Fruit fly (Drosophila melanogaster) whole organism, embryonic: ENCODE results near the gene Usp5.
A peak's percentile ranks its signal among the peaks of the same experiment; 100 is the strongest.

Experiments
- Ada2b ChIP-seq: fragments of 200-800 bp; sonication (Bioruptor generic); IDR thresholded peaks from 2 replicates; pipeline ENCODE4 v1.3.6; 2022; ENCODE audit warnings: missing biosample characterization, missing genetic modification characterization
- Awh ChIP-seq: fragments of 200-800 bp; sonication (Bioruptor generic); IDR thresholded peaks from 2 replicates; pipeline ENCODE4, ENCODE4 v1.3.6; 2022; ENCODE audit warnings: missing biosample characterization, missing genetic modification characterization
- CG10147 ChIP-seq: fragments of 200-800 bp; sonication (Bioruptor generic); optimal IDR thresholded peaks from 2 replicates; lab custom pipeline; 2019; ENCODE audit warnings: missing biosample characterization, mild to moderate bottlenecking, missing genetic modification characterization, moderate library complexity
- CG11560 ChIP-seq: fragments of 200-800 bp; sonication (Bioruptor generic); IDR thresholded peaks from 3 replicates; pipeline ENCODE4 v1.3.6; 2022; ENCODE audit warnings: missing biosample characterization, missing genetic modification characterization
- CG11723 ChIP-seq: fragments of 200-800 bp; sonication (Bioruptor generic); optimal IDR thresholded peaks from 2 replicates; lab custom pipeline; 2017; ENCODE audit warnings: missing biosample characterization, mild to moderate bottlenecking, missing genetic modification characterization
- CG12155 ChIP-seq: fragments of 200-800 bp; sonication (Bioruptor generic); optimal IDR thresholded peaks from 3 replicates; lab custom pipeline; 2016; ENCODE audit warnings: missing biosample characterization, missing genetic modification characterization
- CG14014 ChIP-seq: fragments of 200-800 bp; sonication (Bioruptor generic); IDR thresholded peaks from 2 replicates; pipeline ENCODE4 v1.3.6; 2022; ENCODE audit warnings: missing biosample characterization, missing genetic modification characterization
- CG14710 ChIP-seq: fragments of 200-800 bp; sonication (Bioruptor generic); optimal IDR thresholded peaks from 3 replicates; lab custom pipeline; 2019; ENCODE audit warnings: missing biosample characterization, mild to moderate bottlenecking, missing genetic modification characterization, moderate library complexity
- CG15269 ChIP-seq: fragments of 200-800 bp; sonication (Bioruptor generic); optimal IDR thresholded peaks from 2 replicates; lab custom pipeline; 2018; ENCODE audit warnings: missing biosample characterization, mild to moderate bottlenecking, missing genetic modification characterization, moderate library complexity
- CG15514 ChIP-seq: fragments of 200-800 bp; sonication (Bioruptor generic); optimal IDR thresholded peaks from 3 replicates; lab custom pipeline; 2017; ENCODE audit warnings: missing biosample characterization, missing genetic modification characterization, mild to moderate bottlenecking, moderate library complexity, missing genetic modification reagents
- CG15601 ChIP-seq: fragments of 200-800 bp; sonication (Bioruptor generic); optimal IDR thresholded peaks from 3 replicates; lab custom pipeline; 2019; ENCODE audit warnings: missing biosample characterization, mild to moderate bottlenecking, missing genetic modification characterization, moderate library complexity
- CG1602 ChIP-seq: fragments of 200-800 bp; sonication (Bioruptor generic); optimal IDR thresholded peaks from 3 replicates; lab custom pipeline; 2016; ENCODE audit warnings: missing biosample characterization, missing genetic modification characterization
- CG18262 ChIP-seq: fragments of 200-800 bp; optimal IDR thresholded peaks from 3 replicates; lab custom pipeline; 2019; ENCODE audit warnings: missing biosample characterization, mild to moderate bottlenecking, missing genetic modification characterization, moderate library complexity
- CG2116 ChIP-seq: fragments of 200-800 bp; sonication (Bioruptor generic); optimal IDR thresholded peaks from 3 replicates; lab custom pipeline; 2018; ENCODE audit warnings: missing biosample characterization, mild to moderate bottlenecking, missing genetic modification characterization
- CG2120 ChIP-seq: fragments of 200-800 bp; sonication (Bioruptor generic); optimal IDR thresholded peaks from 3 replicates; lab custom pipeline; 2016; ENCODE audit warnings: missing biosample characterization, missing genetic modification characterization
- CG30020 ChIP-seq: fragments of 200-800 bp; optimal IDR thresholded peaks from 2 replicates; lab custom pipeline; 2019; ENCODE audit warnings: missing biosample characterization, mild to moderate bottlenecking, missing genetic modification characterization, moderate library complexity
- CG34224 ChIP-seq: fragments of 200-800 bp; sonication (Bioruptor generic); IDR thresholded peaks from 3 replicates; pipeline ENCODE4 v1.3.6; 2022; ENCODE audit warnings: missing biosample characterization, missing genetic modification characterization; ENCODE audit not compliant: partially characterized antibody
- CG6791 ChIP-seq: fragments of 200-800 bp; sonication (Bioruptor generic); IDR thresholded peaks from 3 replicates; pipeline ENCODE4 v1.3.6; 2022; ENCODE audit warnings: missing biosample characterization, missing genetic modification characterization; ENCODE audit not compliant: partially characterized antibody
- CG9817 ChIP-seq: fragments of 200-800 bp; sonication (Bioruptor generic); optimal IDR thresholded peaks from 2 replicates; lab custom pipeline; 2018; ENCODE audit warnings: missing biosample characterization, mild to moderate bottlenecking, missing genetic modification characterization, moderate library complexity
- Dll ChIP-seq: fragments of 200-800 bp; sonication (Bioruptor generic); IDR thresholded peaks from 4 replicates; pipeline ENCODE4 v1.3.6; 2022; ENCODE audit warnings: missing biosample characterization, missing genetic modification characterization; ENCODE audit not compliant: partially characterized antibody
- Dp ChIP-seq: fragments of 200-800 bp; sonication (Bioruptor generic); optimal IDR thresholded peaks from 2 replicates; lab custom pipeline; 2018; ENCODE audit warnings: missing biosample characterization, mild to moderate bottlenecking, missing genetic modification characterization, moderate library complexity
- ERR ChIP-seq: fragments of 200-800 bp; sonication (Bioruptor generic); optimal IDR thresholded peaks from 2 replicates; lab custom pipeline; 2016; ENCODE audit warnings: missing biosample characterization, missing genetic modification characterization
- Ets97D ChIP-seq: fragments of 200-800 bp; sonication (Bioruptor generic); optimal IDR thresholded peaks from 3 replicates; lab custom pipeline; 2016; ENCODE audit warnings: missing biosample characterization, missing genetic modification characterization
- Fer1 ChIP-seq: fragments of 200-800 bp; sonication (Bioruptor generic); optimal IDR thresholded peaks from 2 replicates; lab custom pipeline; 2017; ENCODE audit warnings: missing biosample characterization, mild to moderate bottlenecking, missing genetic modification characterization
- Gug ChIP-seq: fragments of 200-800 bp; sonication (Bioruptor generic); IDR thresholded peaks from 4 replicates; pipeline ENCODE4 v1.3.6; 2022; ENCODE audit warnings: missing biosample characterization, missing genetic modification characterization
- HmgZ ChIP-seq: fragments of 200-800 bp; sonication (Bioruptor generic); optimal IDR thresholded peaks from 2 replicates; lab custom pipeline; 2018; ENCODE audit warnings: missing biosample characterization, mild to moderate bottlenecking, missing genetic modification characterization
- Max ChIP-seq: fragments of 200-800 bp; sonication (Bioruptor generic); optimal IDR thresholded peaks from 2 replicates; lab custom pipeline; 2016; ENCODE audit warnings: missing biosample characterization, mild to moderate bottlenecking, missing genetic modification characterization
- NC2α ChIP-seq: fragments of 200-800 bp; sonication (Bioruptor generic); optimal IDR thresholded peaks from 2 replicates; lab custom pipeline; 2016; ENCODE audit warnings: missing biosample characterization, missing genetic modification characterization
- Rfx ChIP-seq: fragments of 200-800 bp; sonication (Bioruptor generic); IDR thresholded peaks from 2 replicates; pipeline ENCODE4 v1.3.6; 2022; ENCODE audit warnings: missing biosample characterization, missing genetic modification characterization
- ase ChIP-seq: fragments of 200-800 bp; sonication (Bioruptor generic); IDR thresholded peaks from 3 replicates; pipeline ENCODE4 v1.3.6; 2022; ENCODE audit warnings: missing biosample characterization, missing genetic modification characterization
- az2 ChIP-seq: fragments of 200-800 bp; sonication (Bioruptor generic); optimal IDR thresholded peaks from 3 replicates; lab custom pipeline; 2016; ENCODE audit warnings: missing biosample characterization, missing genetic modification characterization
- corto ChIP-seq: fragments of 200-800 bp; sonication (Bioruptor generic); optimal IDR thresholded peaks from 2 replicates; lab custom pipeline; 2016; ENCODE audit warnings: missing biosample characterization, mild to moderate bottlenecking, missing genetic modification characterization, moderate library complexity
- disco-r ChIP-seq: fragments of 200-800 bp; sonication (Bioruptor generic); optimal IDR thresholded peaks from 2 replicates; lab custom pipeline; 2016; ENCODE audit warnings: missing biosample characterization, missing genetic modification characterization
- ems ChIP-seq: fragments of 200-800 bp; sonication (Bioruptor generic); optimal IDR thresholded peaks from 3 replicates; lab custom pipeline; 2016; ENCODE audit warnings: missing biosample characterization, missing genetic modification characterization
- exex ChIP-seq: fragments of 200-800 bp; sonication (Bioruptor generic); optimal IDR thresholded peaks from 4 replicates; lab custom pipeline; 2018; ENCODE audit warnings: missing biosample characterization, mild to moderate bottlenecking, missing genetic modification characterization, moderate library complexity
- fu2 ChIP-seq: fragments of 200-800 bp; sonication (Bioruptor generic); optimal IDR thresholded peaks from 2 replicates; lab custom pipeline; 2016; ENCODE audit warnings: missing biosample characterization, missing genetic modification characterization
- grau ChIP-seq: fragments of 200-800 bp; optimal IDR thresholded peaks from 3 replicates; lab custom pipeline; 2019; ENCODE audit warnings: missing biosample characterization, mild to moderate bottlenecking, missing genetic modification characterization, moderate library complexity
- inv ChIP-seq: fragments of 200-800 bp; sonication (Bioruptor generic); IDR thresholded peaks from 2 replicates; pipeline ENCODE4 v1.3.6; 2022; ENCODE audit warnings: missing biosample characterization, missing genetic modification characterization; ENCODE audit not compliant: partially characterized antibody
- jumu ChIP-seq: fragments of 200-800 bp; sonication (Bioruptor generic); optimal IDR thresholded peaks from 3 replicates; lab custom pipeline; 2016; ENCODE audit warnings: missing biosample characterization, missing genetic modification characterization
- lilli ChIP-seq: fragments of 200-800 bp; sonication (Bioruptor generic); optimal IDR thresholded peaks from 3 replicates; lab custom pipeline; 2016; ENCODE audit warnings: missing biosample characterization, missing genetic modification characterization
- pho ChIP-seq: fragments of 200-800 bp; sonication (Bioruptor generic); optimal IDR thresholded peaks from 2 replicates; lab custom pipeline; 2016; ENCODE audit warnings: missing biosample characterization, missing genetic modification characterization
- ranshi ChIP-seq: fragments of 200-800 bp; sonication (Bioruptor generic); IDR thresholded peaks from 2 replicates; pipeline ENCODE4 v1.3.6; 2022; ENCODE audit warnings: missing biosample characterization, missing genetic modification characterization
- rib ChIP-seq: fragments of 200-800 bp; sonication (Bioruptor generic); IDR thresholded peaks from 2 replicates; pipeline ENCODE4 v1.3.6; 2022; ENCODE audit warnings: missing biosample characterization, missing genetic modification characterization
- shn ChIP-seq: fragments of 200-800 bp; sonication (Bioruptor generic); optimal IDR thresholded peaks from 3 replicates; lab custom pipeline; 2016; ENCODE audit warnings: missing biosample characterization, missing genetic modification characterization
- sna ChIP-seq: fragments of 200-800 bp; sonication (Bioruptor generic); IDR thresholded peaks from 2 replicates; pipeline ENCODE4 v1.3.6; 2022; ENCODE audit warnings: missing biosample characterization, missing genetic modification characterization; ENCODE audit not compliant: partially characterized antibody
- usp ChIP-seq: fragments of >200 bp; optimal IDR thresholded peaks from 2 replicates; lab custom pipeline; 2017; ENCODE audit warnings: missing biosample characterization, missing genetic modification characterization

Usp5 gene

dm6 chr3L:3148125-3149059, at the start of gene Usp5, which contains the start of gene BtbVII (continued):
- peak; percentile 43 for TF ChIP-seq Max
- TF ChIP-seq jumu = peak; percentile 61
- TF ChIP-seq az2 (GFP tag; lab: Kevin White, UChicago) = peak; percentile 64

dm6 chr3L:3197464-3197863, 49.3 kb upstream of the Usp5 start, which contains the start of gene CG14966:
Gene CG14966 (minus strand): TSS chr3L:3197631.
- no peak for TF ChIP-seq ase (GFP tag; lab: Robert Waterston, UW)
- peak; percentile 31 for TF ChIP-seq Fer1 (GFP tag; lab: Kevin White, UChicago)
- peak; percentile 25 for TF ChIP-seq ERR (GFP tag; lab: Kevin White, UChicago)
- no peak for TF ChIP-seq Awh (GFP tag; lab: Robert Waterston, UW)
- TF ChIP-seq usp (GFP tag; lab: Kevin White, UChicago) = no peak
- TF ChIP-seq CG6791 (GFP tag; lab: Robert Waterston, UW) = peak; percentile 91
- TF ChIP-seq CG15514 = peak; percentile 83
- no peak for TF ChIP-seq disco-r (GFP tag; lab: Kevin White, UChicago)
- peak; percentile 32 for TF ChIP-seq CG12155
- peak; percentile 90 for TF ChIP-seq CG34224 (GFP tag; lab: Robert Waterston, UW)
- peak; percentile 36 for TF ChIP-seq Max
- peak; percentile 94 for TF ChIP-seq sna (GFP tag; lab: Robert Waterston, UW)
- TF ChIP-seq NC2α (GFP tag; lab: Kevin White, UChicago) = no peak
- peak; percentile 42 for TF ChIP-seq Dp
- TF ChIP-seq ems = no peak
- TF ChIP-seq CG1602 = no peak
- TF ChIP-seq Gug (GFP tag; lab: Robert Waterston, UW) = peak; percentile 5; the same call in 1 of the 4 replicates
- TF ChIP-seq CG9817 (tag; lab: Kevin White, UChicago) = peak; percentile 6
- no peak for TF ChIP-seq corto (GFP tag; lab: Kevin White, UChicago)
- TF ChIP-seq CG2120 (GFP tag; lab: Kevin White, UChicago) = peak; percentile 66
- TF ChIP-seq Ets97D (GFP tag; lab: Kevin White, UChicago) = peak; percentile 67
- TF ChIP-seq exex (tag; lab: Kevin White, UChicago) = peak; percentile 2
- TF ChIP-seq lilli = peak; percentile 56
- TF ChIP-seq ranshi (GFP tag; lab: Robert Waterston, UW) = no peak
- peak; percentile 5 for TF ChIP-seq CG10147 (GFP tag; lab: Kevin White, UChicago)
- peak; percentile 78 for TF ChIP-seq inv (GFP tag; lab: Robert Waterston, UW)
- peak; percentile 7 for TF ChIP-seq CG18262 (tag; lab: Kevin White, UChicago)
- peak; percentile 91 for TF ChIP-seq Dll (GFP tag; lab: Robert Waterston, UW)
- TF ChIP-seq HmgZ (tag; lab: Kevin White, UChicago) = peak; percentile 69
- peak; percentile 43 for TF ChIP-seq CG2116 (GFP tag; lab: Kevin White, UChicago)
- TF ChIP-seq az2 (GFP tag; lab: Kevin White, UChicago) = peak; percentile 17
- TF ChIP-seq CG11723 (GFP tag; lab: Kevin White, UChicago) = no peak
- peak; percentile 12 for TF ChIP-seq CG15269 (tag; lab: Kevin White, UChicago)
- 0 out of 2 replicates have a peak, but pooled peaks have one; percentile 28 for TF ChIP-seq Ada2b
- no peak for TF ChIP-seq CG15601
- peak; percentile 65 for TF ChIP-seq rib
- peak; percentile 29 for TF ChIP-seq pho (GFP tag; lab: Kevin White, UChicago)
- peak; percentile 73 for TF ChIP-seq Rfx (GFP tag; lab: Robert Waterston, UW)
- TF ChIP-seq CG14710 (tag; lab: Kevin White, UChicago) = peak; percentile 57
- TF ChIP-seq CG30020 (tag; lab: Kevin White, UChicago) = peak; percentile 42
- TF ChIP-seq shn (GFP tag; lab: Kevin White, UChicago) = peak; percentile 10
- peak; percentile 57; the same call in 1 of the 2 replicates for TF ChIP-seq CG14014
- peak; percentile 34 for TF ChIP-seq grau
- TF ChIP-seq CG11560 = 0 out of 3 replicates have a peak, but pooled peaks have one; percentile 42
- TF ChIP-seq fu2 (GFP tag; lab: Kevin White, UChicago) = peak; percentile 33
